Fruit fly (Drosophila melanogaster) S2 (cell line): ENCODE results near the gene OtopLa.

ENCODE experiments used
- CG8478 ChIP-seq: fragments of >200 bp; optimal IDR thresholded peaks from 2 replicates; lab custom pipeline; 2018
- CTCF ChIP-seq, 2 experiments: fragments of >200 bp; optimal IDR thresholded peaks; 2 replicates each; lab custom pipeline; 2018

DNA sequence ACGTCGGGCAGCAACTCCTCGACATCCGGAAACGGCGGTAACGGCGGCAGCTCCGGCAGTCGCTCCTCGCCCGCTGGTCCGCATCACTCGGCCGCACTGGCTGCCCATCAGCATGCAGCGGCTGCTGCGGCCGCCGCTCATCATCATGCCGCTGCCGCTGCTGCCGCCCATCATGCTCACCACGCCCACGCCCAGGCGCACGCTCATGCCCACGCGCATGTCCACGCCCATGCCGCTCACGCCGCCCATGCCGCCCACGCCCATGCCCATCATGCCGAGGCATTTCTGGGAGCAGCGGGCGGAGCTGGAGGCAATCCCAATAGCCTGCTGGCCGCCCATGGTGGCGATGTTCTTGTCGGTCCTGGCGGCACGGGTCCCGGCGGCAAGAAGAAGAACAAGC lies 42.0 kb downstream of the OtopLa start:
- no peak for TF ChIP-seq CTCF (optimal IDR thresholded peaks at IDR 0.05; lab: Kevin White, UChicago)
- no peak for TF ChIP-seq CG8478 (lab: Kevin White, UChicago)
